Worm (Caenorhabditis elegans) whole organism, L3 larva: ENCODE measurements around the gene F53F1.3.

Experiments used
- R02D3.7 ChIP-seq: fragments of 150-350 bp; optimal IDR thresholded peaks from 2 replicates; lab custom pipeline; 2014; ENCODE audit warnings: missing biosample characterization, missing genetic modification characterization
- ZK546.5 ChIP-seq: sonication (generic microtip); optimal IDR thresholded peaks from 2 replicates; lab custom pipeline; 2017; ENCODE audit warnings: missing biosample characterization, missing genetic modification characterization
- ama-1 ChIP-seq: fragments of 150-350 bp; optimal IDR thresholded peaks from 2 replicates; lab custom pipeline; 2018
- ceh-82 ChIP-seq: fragments of 150-350 bp; optimal IDR thresholded peaks from 2 replicates; lab custom pipeline; 2014; ENCODE audit warnings: missing biosample characterization, missing genetic modification characterization
- ceh-9 ChIP-seq: sonication (generic microtip); optimal IDR thresholded peaks from 2 replicates; lab custom pipeline; 2018; ENCODE audit warnings: missing biosample characterization, missing genetic modification characterization
- daf-12 ChIP-seq: fragments of 150-350 bp; optimal IDR thresholded peaks from 2 replicates; lab custom pipeline; 2014; ENCODE audit warnings: missing biosample characterization, missing genetic modification reagents, missing genetic modification characterization
- egl-27 ChIP-seq: sonication (generic microtip); optimal IDR thresholded peaks from 4 replicates; lab custom pipeline; 2017; ENCODE audit warnings: missing biosample characterization, missing genetic modification reagents, missing genetic modification characterization
- egl-5 ChIP-seq: fragments of 150-350 bp; optimal IDR thresholded peaks from 2 replicates; lab custom pipeline; 2017; ENCODE audit warnings: missing biosample characterization, missing genetic modification reagents, missing genetic modification characterization, inconsistent platforms
- elt-1 ChIP-seq: fragments of 150-350 bp; optimal IDR thresholded peaks from 2 replicates; lab custom pipeline; 2014; ENCODE audit warnings: missing biosample characterization, missing genetic modification characterization
- elt-3 ChIP-seq, 3 experiments: fragments of 150-350 bp in 1 of 3; sonication (generic microtip) in 2 of 3; optimal IDR thresholded peaks; 2 replicates in 2 of 3; 4 replicates in 1 of 3; lab custom pipeline; 2014 to 2017; ENCODE audit warnings: missing biosample characterization in 3 of 3, missing genetic modification characterization in 3 of 3
- eor-1 ChIP-seq, 2 experiments: fragments of 150-350 bp; optimal IDR thresholded peaks; 2 replicates each; lab custom pipeline; 2014 to 2018; ENCODE audit warnings: missing biosample characterization in 2 of 2, missing genetic modification characterization in 2 of 2
- fkh-2 ChIP-seq: fragments of 150-350 bp; optimal IDR thresholded peaks from 2 replicates; lab custom pipeline; 2014; ENCODE audit warnings: missing biosample characterization, missing genetic modification reagents, missing genetic modification characterization
- fos-1 ChIP-seq: fragments of 150-350 bp; optimal IDR thresholded peaks from 2 replicates; lab custom pipeline; 2014; ENCODE audit warnings: missing biosample characterization, missing genetic modification characterization
- jun-1 ChIP-seq: fragments of 150-350 bp; optimal IDR thresholded peaks from 2 replicates; lab custom pipeline; 2014; ENCODE audit warnings: missing biosample characterization, missing genetic modification reagents, missing genetic modification characterization
- lin-39 ChIP-seq: fragments of 150-350 bp; optimal IDR thresholded peaks from 2 replicates; lab custom pipeline; 2018; ENCODE audit warnings: missing biosample characterization, missing genetic modification reagents, missing genetic modification characterization
- lsy-12 ChIP-seq: sonication (generic microtip); optimal IDR thresholded peaks from 2 replicates; lab custom pipeline; 2016; ENCODE audit warnings: mild to moderate bottlenecking, missing genetic modification characterization, missing compliant biosample characterization
- mdl-1 ChIP-seq: fragments of 150-350 bp; optimal IDR thresholded peaks from 2 replicates; lab custom pipeline; 2014; ENCODE audit warnings: missing biosample characterization, missing genetic modification characterization
- mml-1 ChIP-seq: fragments of 150-350 bp; sonication (generic microtip); optimal IDR thresholded peaks from 3 replicates; lab custom pipeline; 2014; ENCODE audit warnings: missing biosample characterization, missing genetic modification characterization
- nfya-1 ChIP-seq: sonication (generic microtip); optimal IDR thresholded peaks from 2 replicates; lab custom pipeline; 2017; ENCODE audit warnings: missing genetic modification characterization, mild to moderate bottlenecking, missing compliant biosample characterization, antibody characterized with exemption, moderate library complexity; ENCODE audit not compliant: insufficient read depth
- nhr-11 ChIP-seq: fragments of 150-350 bp; optimal IDR thresholded peaks from 2 replicates; lab custom pipeline; 2014; ENCODE audit warnings: missing biosample characterization, missing genetic modification characterization
- nhr-12 ChIP-seq: fragments of 150-350 bp; optimal IDR thresholded peaks from 2 replicates; lab custom pipeline; 2014; ENCODE audit warnings: missing biosample characterization, missing genetic modification characterization
- nhr-237 ChIP-seq: fragments of 150-350 bp; optimal IDR thresholded peaks from 2 replicates; lab custom pipeline; 2014; ENCODE audit warnings: missing biosample characterization, missing genetic modification characterization
- nhr-43 ChIP-seq: sonication (generic microtip); optimal IDR thresholded peaks from 2 replicates; lab custom pipeline; 2016; ENCODE audit warnings: mild to moderate bottlenecking, missing genetic modification characterization, missing compliant biosample characterization; ENCODE audit not compliant: poor library complexity, severe bottlenecking
- nhr-76 ChIP-seq: fragments of 150-350 bp; sonication (generic microtip); optimal IDR thresholded peaks from 5 replicates; lab custom pipeline; 2014; ENCODE audit warnings: missing biosample characterization, missing genetic modification characterization
- nhr-77 ChIP-seq: fragments of 150-350 bp; optimal IDR thresholded peaks from 2 replicates; lab custom pipeline; 2014; ENCODE audit warnings: missing biosample characterization, missing genetic modification characterization
- pha-4 ChIP-seq: fragments of 150-350 bp; optimal IDR thresholded peaks from 2 replicates; lab custom pipeline; 2014; ENCODE audit warnings: missing biosample characterization, missing genetic modification reagents, missing genetic modification characterization
- pqm-1 ChIP-seq: fragments of 150-350 bp; optimal IDR thresholded peaks from 2 replicates; lab custom pipeline; 2017; ENCODE audit warnings: missing biosample characterization, missing genetic modification characterization, inconsistent platforms
- sea-2 ChIP-seq: fragments of 150-350 bp; sonication (generic microtip); optimal IDR thresholded peaks from 4 replicates; lab custom pipeline; 2014; ENCODE audit warnings: missing biosample characterization, missing genetic modification reagents, missing genetic modification characterization
- skn-1 ChIP-seq: fragments of 150-350 bp; optimal IDR thresholded peaks from 2 replicates; lab custom pipeline; 2014; ENCODE audit warnings: missing biosample characterization, missing genetic modification characterization
- snpc-4 ChIP-seq: fragments of 150-350 bp; optimal IDR thresholded peaks from 2 replicates; lab custom pipeline; 2014; ENCODE audit warnings: missing biosample characterization, missing genetic modification characterization
- unc-39 ChIP-seq: sonication (generic microtip); optimal IDR thresholded peaks from 4 replicates; lab custom pipeline; 2017; ENCODE audit warnings: missing biosample characterization, missing genetic modification characterization
- unc-62 ChIP-seq: fragments of 150-350 bp; sonication (generic microtip); optimal IDR thresholded peaks from 4 replicates; lab custom pipeline; 2014; ENCODE audit warnings: missing biosample characterization, missing genetic modification reagents, missing genetic modification characterization
- zag-1 ChIP-seq: fragments of 150-350 bp; optimal IDR thresholded peaks from 2 replicates; lab custom pipeline; 2014; ENCODE audit warnings: missing biosample characterization, missing genetic modification characterization
- ztf-11 ChIP-seq: fragments of 150-350 bp; optimal IDR thresholded peaks from 2 replicates; lab custom pipeline; 2014; ENCODE audit warnings: missing biosample characterization, missing genetic modification characterization

The F53F1.3 gene

ce11 chrV:13423608-13424007 lies 15.6 kb downstream of the F53F1.3 start, which contains the start of gene srv-10:
TSS of gene srv-10 (plus strand) at chrV:13423908.
- TF ChIP-seq mml-1 (tag; lab: Kevin White, UChicago) = no peak
- TF ChIP-seq ceh-82 (tag; lab: Kevin White, UChicago) = no peak
- no peak for TF ChIP-seq jun-1 (tag; lab: Kevin White, UChicago)
- TF ChIP-seq pha-4 = no peak
- no peak for TF ChIP-seq daf-12
- TF ChIP-seq unc-39 = no peak
- no peak for TF ChIP-seq lin-39 (tag; lab: Kevin White, UChicago)
- no peak for TF ChIP-seq fkh-2 (tag; lab: Kevin White, UChicago)
- no peak for TF ChIP-seq ceh-9

DNA sequence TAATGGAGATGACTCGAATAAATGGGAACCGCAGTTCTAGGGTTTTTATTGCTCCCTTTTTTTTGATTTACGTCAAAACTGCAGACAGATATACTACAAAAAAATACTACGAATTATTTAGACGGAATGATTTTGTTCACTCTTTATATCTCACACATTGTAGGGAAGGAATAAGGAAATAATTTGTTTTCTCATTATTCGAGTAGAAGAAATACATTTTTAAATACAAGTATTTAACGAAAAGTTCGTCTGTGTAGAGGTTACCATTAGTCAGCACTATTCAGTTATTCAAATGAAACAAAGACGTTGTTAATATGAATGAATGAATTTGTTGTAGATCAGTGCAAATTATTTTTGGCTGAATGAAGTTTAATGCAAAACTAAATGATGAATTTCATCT lies 18.7 kb downstream of the F53F1.3 start, which contains the start of gene srd-18:
Gene srd-18, minus strand, starts transcription at position 101 of the 400 bp plus-strand sequence.
- TF ChIP-seq mdl-1 (tag; lab: Kevin White, UChicago) (no peak), elt-1 (tag; lab: Kevin White, UChicago) (no peak), ama-1 (no peak), nhr-76 (no peak), elt-3 (tag; optimal IDR thresholded peaks at IDR 0.05; lab: Kevin White, UChicago) (no peak)

DNA sequence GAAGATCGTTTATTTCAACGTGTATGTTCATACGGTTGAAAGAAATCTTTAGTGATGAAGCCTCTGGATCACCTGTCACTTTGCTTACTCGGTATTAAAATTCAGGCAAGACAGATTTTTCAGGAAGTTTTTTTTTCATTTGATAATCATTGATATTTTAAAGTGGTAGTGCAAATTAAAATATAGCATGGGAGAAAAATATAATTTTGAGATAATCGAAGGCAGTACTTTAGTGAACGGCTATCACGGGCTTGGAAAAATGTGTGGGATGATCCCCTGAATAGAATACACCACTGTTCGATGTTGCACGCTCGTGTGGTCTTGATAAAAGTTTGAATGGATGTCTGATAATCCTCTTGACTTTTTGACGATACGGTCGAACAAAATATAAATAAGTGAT lies 19.3 kb downstream of the F53F1.3 start:
- TF ChIP-seq ZK546.5 (tag; lab: Kevin White, UChicago) = no peak
- TF ChIP-seq nhr-237 (tag; lab: Kevin White, UChicago) = no peak
- TF ChIP-seq pqm-1 = no peak
- no peak for TF ChIP-seq egl-5 (tag; lab: Kevin White, UChicago)
- TF ChIP-seq elt-3 (tag; optimal IDR thresholded peaks at IDR 0.05; lab: Kevin White, UChicago) = no peak
- TF ChIP-seq skn-1 (tag; lab: Kevin White, UChicago) = no peak
- no peak for TF ChIP-seq mdl-1 (tag; lab: Kevin White, UChicago)
- no peak for TF ChIP-seq nhr-12 (tag; lab: Kevin White, UChicago)
- no peak for TF ChIP-seq lin-39 (tag; lab: Kevin White, UChicago)
- TF ChIP-seq eor-1 (tag; optimal IDR thresholded peaks at IDR 0.05; lab: Kevin White, UChicago) = no peak

DNA sequence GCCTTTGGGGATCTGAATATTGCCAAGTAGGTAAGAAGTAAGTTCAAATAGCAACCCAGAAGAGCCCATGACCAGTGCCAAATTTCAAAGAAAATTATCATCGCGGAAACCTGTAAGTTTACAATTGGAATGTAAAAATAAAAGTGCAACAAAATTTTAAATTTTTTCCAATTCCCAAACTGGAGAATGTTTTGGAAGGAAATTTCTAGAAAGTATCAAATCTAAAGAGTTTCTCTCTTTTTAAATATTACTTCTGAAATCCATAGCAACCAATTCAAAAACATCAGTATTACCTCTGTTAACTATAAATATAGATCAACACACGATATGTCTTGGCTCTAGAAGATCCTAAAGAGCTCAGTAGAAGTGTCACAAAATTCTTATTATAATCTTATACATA lies 20.6 kb downstream of the F53F1.3 start, which contains the start of gene srd-19:
Gene srd-19, minus strand, starts transcription at position 101 of the 400 bp plus-strand sequence.
- TF ChIP-seq unc-62 (GFP tag; lab: Kevin White, UChicago) (no peak), ztf-11 (no peak), ZK546.5 (tag; lab: Kevin White, UChicago) (no peak), fos-1 (no peak), daf-12 (no peak), nhr-77 (no peak), pha-4 (no peak), egl-27 (tag; lab: Kevin White, UChicago) (no peak), ama-1 (no peak), fkh-2 (tag; lab: Kevin White, UChicago) (no peak)

- TF ChIP-seq nhr-43 (tag; lab: Kevin White, UChicago) = no peak
- TF ChIP-seq zag-1 (tag; lab: Kevin White, UChicago) = no peak
- no peak for TF ChIP-seq nhr-11 (tag; lab: Kevin White, UChicago)
- no peak for TF ChIP-seq sea-2 (GFP tag; lab: Kevin White, UChicago)
- TF ChIP-seq eor-1 (tag; optimal IDR thresholded peaks at IDR 0.05; lab: Kevin White, UChicago) = no peak
- TF ChIP-seq nhr-237 (tag; lab: Kevin White, UChicago) = no peak
- TF ChIP-seq unc-39 = no peak
- TF ChIP-seq unc-62 (GFP tag; lab: Kevin White, UChicago) = no peak
- TF ChIP-seq ceh-82 (tag; lab: Kevin White, UChicago) = no peak
- TF ChIP-seq fkh-2 (tag; lab: Kevin White, UChicago) = no peak
- TF ChIP-seq snpc-4 (tag; lab: Kevin White, UChicago) = no peak
- no peak for TF ChIP-seq nfya-1
- TF ChIP-seq R02D3.7 (tag; lab: Kevin White, UChicago) = no peak
- no peak for TF ChIP-seq skn-1 (tag; lab: Kevin White, UChicago)
- TF ChIP-seq pha-4 = no peak
- TF ChIP-seq lsy-12 = no peak
Observed at ce11 chrV:13432364-13432763, 24.3 kb downstream of the F53F1.3 start, which contains the start of gene srd-17. TSS of gene srd-17 (minus strand) at chrV:13432714.
